Fruit fly (Drosophila melanogaster): ENCODE results near the gene COX5A.

The COX5A gene

dm6 chr3R:11849378-11850249 is 30.5 kb downstream of the COX5A start:
- TF ChIP-seq CG9437 (GFP tag; optimal IDR thresholded peaks at IDR 0.05) (peak; percentile 73), CG14014 (GFP tag; IDR thresholded peaks at IDR 0.05) (peak; percentile 37; the same call in 1 of the 2 replicates), CG11560 (tag; IDR thresholded peaks at IDR 0.05) (peak; percentile 66), BtbVII (GFP tag; optimal IDR thresholded peaks at IDR 0.05) (peak; percentile 37), CG11695 (GFP tag; IDR thresholded peaks at IDR 0.05) (peak; percentile 74; the same call in 2 of the 3 replicates), ewg (GFP tag; optimal IDR thresholded peaks at IDR 0.05) (peak; percentile 91), mld (GFP tag; IDR thresholded peaks at IDR 0.05; ENCODE audit: partially characterized antibody) (no peak), Drgx (GFP tag; IDR thresholded peaks at IDR 0.05) (peak; percentile 92), CG10654 (GFP tag; optimal IDR thresholded peaks at IDR 0.05) (peak; percentile 94), CG17912 (GFP tag; optimal IDR thresholded peaks at IDR 0.05) (peak; percentile 51), CG9797 (GFP tag; optimal IDR thresholded peaks at IDR 0.05) (peak; percentile 27), Opbp (GFP tag; IDR thresholded peaks at IDR 0.05; ENCODE audit: partially characterized antibody) (0 out of 3 replicates have a peak, but pooled peaks have one; percentile 42), CG10462 (GFP tag; optimal IDR thresholded peaks at IDR 0.05) (peak; percentile 83), pho (GFP tag; optimal IDR thresholded peaks at IDR 0.05) (peak; percentile 44), CG1647 (GFP tag; optimal IDR thresholded peaks at IDR 0.05) (peak; percentile 89), oc (tag; optimal IDR thresholded peaks at IDR 0.05) (peak; percentile 97), vfl (GFP tag; optimal IDR thresholded peaks at IDR 0.05) (peak; percentile 5), amos (GFP tag; IDR thresholded peaks at IDR 0.05; ENCODE audit: partially characterized antibody) (no peak), jumu (GFP tag; optimal IDR thresholded peaks at IDR 0.05) (peak; percentile 93), cwo (GFP tag; optimal IDR thresholded peaks at IDR 0.05) (peak; percentile 58), B-H1 (GFP tag; IDR thresholded peaks at IDR 0.05) (peak; percentile 84), Dbx (GFP tag; IDR thresholded peaks at IDR 0.05) (no peak), CG13894 (tag; optimal IDR thresholded peaks at IDR 0.05) (no peak), lov (optimal IDR thresholded peaks at IDR 0.05) (no peak), lov (GFP tag; IDR thresholded peaks at IDR 0.05) (peak; percentile 94), sr (GFP tag; IDR thresholded peaks at IDR 0.05) (peak; percentile 94), CG4328 (GFP tag; optimal IDR thresholded peaks at IDR 0.05) (peak; percentile 74), Dfd (GFP tag; optimal IDR thresholded peaks at IDR 0.05) (no peak), CG6689 (GFP tag; IDR thresholded peaks at IDR 0.05) (peak; percentile 92), nmo (GFP tag; optimal IDR thresholded peaks at IDR 0.05) (peak; percentile 95), CG4424 (GFP tag; optimal IDR thresholded peaks at IDR 0.05) (peak; percentile 93), NC2β (GFP tag; optimal IDR thresholded peaks at IDR 0.05) (peak; percentile 91), Hand (GFP tag; optimal IDR thresholded peaks at IDR 0.05) (no peak), jing (GFP tag; optimal IDR thresholded peaks at IDR 0.05) (peak; percentile 91), CG6813 (GFP tag; optimal IDR thresholded peaks at IDR 0.05) (peak; percentile 78), CG31365 (tag; optimal IDR thresholded peaks at IDR 0.05) (peak; percentile 66), CG34224 (GFP tag; IDR thresholded peaks at IDR 0.05; ENCODE audit: partially characterized antibody) (no peak), pnt (GFP tag; optimal IDR thresholded peaks at IDR 0.05) (peak; percentile 95), Oaz (GFP tag; IDR thresholded peaks at IDR 0.05) (peak; percentile 67), CG13775 (GFP tag; optimal IDR thresholded peaks at IDR 0.05) (peak; percentile 67), Sry-β (GFP tag; optimal IDR thresholded peaks at IDR 0.05) (peak; percentile 64), CG8388 (GFP tag; optimal IDR thresholded peaks at IDR 0.05) (peak; percentile 94), CG16863 (GFP tag; optimal IDR thresholded peaks at IDR 0.05) (peak; percentile 90), CG33213 (GFP tag; optimal IDR thresholded peaks at IDR 0.05) (peak; percentile 88), CG9876 (GFP tag; optimal IDR thresholded peaks at IDR 0.05) (peak; percentile 65), CG18011 (GFP tag; optimal IDR thresholded peaks at IDR 0.05) (peak; percentile 25), CG10431 (GFP tag; optimal IDR thresholded peaks at IDR 0.05) (peak; percentile 88), CG10565 (GFP tag; optimal IDR thresholded peaks at IDR 0.05) (peak; percentile 67)

Measured in whole organism, embryonic.